Fruit fly (Drosophila melanogaster): ENCODE results near the gene Agpat4.

The Agpat4 gene

DNA sequence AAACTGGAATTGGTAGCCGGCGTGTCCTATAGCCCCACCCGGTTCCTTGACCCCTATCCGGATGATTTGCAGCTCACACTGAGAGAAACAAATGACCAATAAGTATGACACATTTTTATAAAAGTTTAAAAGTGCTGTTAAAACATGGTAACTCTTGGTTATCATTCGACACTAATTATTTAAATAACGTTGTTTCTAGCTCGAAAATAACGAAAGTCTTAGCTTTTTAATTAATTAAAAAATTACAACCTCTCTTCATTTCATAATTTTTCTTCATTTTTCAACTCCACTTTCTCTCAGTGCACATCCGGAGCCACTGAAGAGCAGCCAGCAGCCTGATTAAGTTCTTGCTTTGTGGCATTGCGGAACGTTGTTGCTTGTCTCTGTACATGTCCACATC, 17.2 kb downstream of the Agpat4 start:
- peak; percentile 56 for TF ChIP-seq dmrt93B (GFP tag; optimal IDR thresholded peaks at IDR 0.05)
- TF ChIP-seq fru (GFP tag; optimal IDR thresholded peaks at IDR 0.05) = peak; percentile 81
- peak in 1 of 2 experiments; percentile 78 for TF ChIP-seq foxo (GFP tag; optimal IDR thresholded peaks at IDR 0.05)
- TF ChIP-seq rgr (GFP tag; optimal IDR thresholded peaks at IDR 0.05) = peak; percentile 70
- TF ChIP-seq CG9705 (GFP tag; optimal IDR thresholded peaks at IDR 0.05) = peak; percentile 39
- TF ChIP-seq h (GFP tag; optimal IDR thresholded peaks at IDR 0.05) = peak; percentile 83
- TF ChIP-seq Abd-B (GFP tag; optimal IDR thresholded peaks at IDR 0.05) = no peak
- no peak for TF ChIP-seq Dif (GFP tag; optimal IDR thresholded peaks at IDR 0.05; ENCODE audit: partially characterized antibody)
- TF ChIP-seq br (GFP tag; optimal IDR thresholded peaks at IDR 0.05) = peak; percentile 73
- no peak for TF ChIP-seq Mio (GFP tag; optimal IDR thresholded peaks at IDR 0.05)
- peak; percentile 78 for TF ChIP-seq Sp1 (GFP tag; optimal IDR thresholded peaks at IDR 0.05)
- TF ChIP-seq OdsH (GFP tag; optimal IDR thresholded peaks at IDR 0.05) = peak; percentile 81
- peak; percentile 65 for TF ChIP-seq Hnf4 (GFP tag; optimal IDR thresholded peaks at IDR 0.05)
- TF ChIP-seq HLH106 (tag; optimal IDR thresholded peaks at IDR 0.05) = peak; percentile 82
- TF ChIP-seq woc (GFP tag; optimal IDR thresholded peaks at IDR 0.05) = peak; percentile 67
- TF ChIP-seq dl (GFP tag; optimal IDR thresholded peaks at IDR 0.05; ENCODE audit: insufficient read depth in 1 of 2, partially characterized antibody in 2 of 2) = no peak
- no peak for TF ChIP-seq CrebA (GFP tag; optimal IDR thresholded peaks at IDR 0.05; ENCODE audit: borderline replicate concordance)
- peak; percentile 69 for TF ChIP-seq ey (GFP tag; optimal IDR thresholded peaks at IDR 0.05)
- TF ChIP-seq CG32264 (GFP tag; optimal IDR thresholded peaks at IDR 0.05) = peak; percentile 25
- TF ChIP-seq Dfd (GFP tag; optimal IDR thresholded peaks at IDR 0.05) = no peak
- TF ChIP-seq Hr83 (GFP tag; optimal IDR thresholded peaks at IDR 0.05; ENCODE audit: poor library complexity, severe bottlenecking) = no peak
- TF ChIP-seq sage (GFP tag; optimal IDR thresholded peaks at IDR 0.05) = no peak
- peak; percentile 27 for TF ChIP-seq brk (GFP tag; optimal IDR thresholded peaks at IDR 0.05)
- no peak for TF ChIP-seq pan (optimal IDR thresholded peaks at IDR 0.05)
- peak; percentile 66 for TF ChIP-seq psq (GFP tag; optimal IDR thresholded peaks at IDR 0.05)

DNA sequence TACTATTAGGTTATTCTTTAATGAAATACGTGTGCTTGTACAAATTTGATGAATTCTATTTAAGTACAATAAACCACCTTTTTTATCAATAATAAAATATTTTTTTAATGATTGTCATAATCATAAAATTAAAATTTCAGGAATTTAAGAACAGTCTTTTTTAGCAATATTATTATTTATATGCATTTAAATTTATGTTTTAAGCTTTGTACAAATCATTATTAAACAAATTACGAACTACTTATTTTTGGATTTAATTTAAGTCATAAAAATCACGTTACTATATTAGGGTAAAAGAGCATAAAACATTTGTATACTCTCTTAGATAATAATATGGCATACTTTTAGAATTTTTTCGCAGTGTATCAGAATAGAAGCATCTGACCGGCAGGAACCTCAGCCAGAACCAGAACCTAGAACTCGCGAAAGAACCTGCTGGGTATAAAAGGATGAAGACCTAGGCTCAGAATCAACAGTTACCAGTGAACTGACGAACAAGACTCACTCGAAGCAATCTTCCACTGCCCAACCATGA, 19.2 kb downstream of the Agpat4 start, which contains the start of gene Cpr72Ea:
Cpr72Ea (plus strand) TSS at position 485 of the 535 bp plus-strand sequence.
- TF ChIP-seq Abd-B (GFP tag; optimal IDR thresholded peaks at IDR 0.05) = no peak
- TF ChIP-seq pan (optimal IDR thresholded peaks at IDR 0.05) = no peak
- no peak for TF ChIP-seq CrebA (GFP tag; optimal IDR thresholded peaks at IDR 0.05; ENCODE audit: borderline replicate concordance)
- no peak for TF ChIP-seq fru (GFP tag; optimal IDR thresholded peaks at IDR 0.05)
- TF ChIP-seq brk (GFP tag; optimal IDR thresholded peaks at IDR 0.05) = no peak

DNA sequence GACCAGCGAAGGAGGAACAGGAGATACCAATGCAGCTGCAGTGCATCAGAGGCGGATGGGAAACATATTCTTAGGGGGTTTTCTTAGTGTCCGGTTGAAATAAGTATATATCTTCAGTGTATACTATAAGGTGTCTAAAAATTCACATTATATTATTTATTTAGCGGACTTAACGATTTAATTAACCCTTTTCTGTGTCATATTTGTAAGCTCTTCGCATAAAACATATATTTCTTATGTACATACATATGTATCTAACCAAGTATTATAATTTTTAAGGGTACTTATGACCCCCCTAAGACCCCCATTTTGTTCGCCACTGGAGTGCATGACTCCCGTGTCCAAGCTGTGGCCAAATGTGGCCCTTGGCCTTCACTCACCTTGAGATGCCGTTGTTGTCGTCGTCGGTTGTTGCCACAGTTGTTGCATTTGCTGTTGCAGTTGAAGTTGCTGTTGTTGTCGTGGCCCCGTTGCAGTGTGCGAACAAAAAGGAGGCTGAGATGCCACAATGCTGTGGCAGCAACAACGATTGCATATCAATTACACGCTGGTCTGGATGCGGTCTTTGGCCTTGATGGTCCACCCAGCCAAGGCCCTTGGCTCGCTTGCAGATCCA, 20.1 kb downstream of the Agpat4 start:
- TF ChIP-seq Jra (GFP tag; optimal IDR thresholded peaks at IDR 0.05) (no peak), foxo (GFP tag; optimal IDR thresholded peaks at IDR 0.05) (peak in 1 of 2 experiments; percentile 61), fru (GFP tag; optimal IDR thresholded peaks at IDR 0.05) (peak; percentile 73), usp (GFP tag; optimal IDR thresholded peaks at IDR 0.05) (no peak), Dfd (GFP tag; optimal IDR thresholded peaks at IDR 0.05) (no peak), sv (GFP tag; optimal IDR thresholded peaks at IDR 0.05) (no peak), CrebA (GFP tag; optimal IDR thresholded peaks at IDR 0.05; ENCODE audit: borderline replicate concordance) (no peak), pan (optimal IDR thresholded peaks at IDR 0.05) (no peak), h (GFP tag; optimal IDR thresholded peaks at IDR 0.05) (peak; percentile 69), Mio (GFP tag; optimal IDR thresholded peaks at IDR 0.05) (no peak), Rel (GFP tag; optimal IDR thresholded peaks at IDR 0.05) (no peak), Rel (tag; optimal IDR thresholded peaks at IDR 0.05) (no peak), psq (GFP tag; optimal IDR thresholded peaks at IDR 0.05) (peak; percentile 53), lola (GFP tag; optimal IDR thresholded peaks at IDR 0.05) (no peak), br (GFP tag; optimal IDR thresholded peaks at IDR 0.05) (peak; percentile 51), tai (GFP tag; optimal IDR thresholded peaks at IDR 0.05) (no peak), dl (GFP tag; optimal IDR thresholded peaks at IDR 0.05; ENCODE audit: insufficient read depth in 1 of 2, partially characterized antibody in 2 of 2) (no peak), sage (GFP tag; optimal IDR thresholded peaks at IDR 0.05) (no peak), Vsx2 (GFP tag; optimal IDR thresholded peaks at IDR 0.05; ENCODE audit: partially characterized antibody) (no peak), ey (GFP tag; optimal IDR thresholded peaks at IDR 0.05) (peak; percentile 57), Hr83 (GFP tag; optimal IDR thresholded peaks at IDR 0.05; ENCODE audit: poor library complexity, severe bottlenecking) (no peak), Abd-B (GFP tag; optimal IDR thresholded peaks at IDR 0.05) (no peak), brk (GFP tag; optimal IDR thresholded peaks at IDR 0.05) (no peak), dsf (GFP tag; optimal IDR thresholded peaks at IDR 0.05; ENCODE audit: borderline replicate concordance) (no peak), OdsH (GFP tag; optimal IDR thresholded peaks at IDR 0.05) (peak; percentile 59), dmrt93B (GFP tag; optimal IDR thresholded peaks at IDR 0.05) (peak; percentile 25), GATAd (GFP tag; optimal IDR thresholded peaks at IDR 0.05) (no peak), HLH106 (tag; optimal IDR thresholded peaks at IDR 0.05) (peak; percentile 74), N (GFP tag; optimal IDR thresholded peaks at IDR 0.05) (no peak), jim (GFP tag; optimal IDR thresholded peaks at IDR 0.05) (no peak), Sp1 (GFP tag; optimal IDR thresholded peaks at IDR 0.05) (peak; percentile 78), rgr (GFP tag; optimal IDR thresholded peaks at IDR 0.05) (peak; percentile 56), woc (GFP tag; optimal IDR thresholded peaks at IDR 0.05) (peak; percentile 35), Dif (GFP tag; optimal IDR thresholded peaks at IDR 0.05; ENCODE audit: partially characterized antibody) (no peak), CG32264 (GFP tag; optimal IDR thresholded peaks at IDR 0.05) (no peak), Hr78 (GFP tag; optimal IDR thresholded peaks at IDR 0.05) (no peak), Myc (optimal IDR thresholded peaks at IDR 0.05) (no peak), CG9705 (GFP tag; optimal IDR thresholded peaks at IDR 0.05) (peak; percentile 15), Hnf4 (GFP tag; optimal IDR thresholded peaks at IDR 0.05) (no peak)

All from whole organism, wandering third instar larva.